Worm (Caenorhabditis elegans): Measurements from ENCODE around the gene nhr-197.

ce11 chrV:15654124-15654523 lies 33.6 kb upstream of the nhr-197 start, which contains the start of gene F53E4.2:
- no peak for TF ChIP-seq sox-2 (GFP tag; IDR thresholded peaks at IDR 0.05)
- TF ChIP-seq elt-2 (tag; optimal IDR thresholded peaks at IDR 0.05) = no peak
- TF ChIP-seq pax-1 (tag; optimal IDR thresholded peaks at IDR 0.05) = no peak
- no peak for TF ChIP-seq tbx-2 (tag; optimal IDR thresholded peaks at IDR 0.05)
- no peak for TF ChIP-seq nhr-11 (tag; optimal IDR thresholded peaks at IDR 0.05)
- TF ChIP-seq nfya-1 (tag; optimal IDR thresholded peaks at IDR 0.05) = no peak
- TF ChIP-seq ceh-9 (tag; optimal IDR thresholded peaks at IDR 0.05) = no peak
- no peak for TF ChIP-seq mec-3 (tag; optimal IDR thresholded peaks at IDR 0.05; ENCODE audit: borderline replicate concordance)
- TF ChIP-seq ceh-14 (tag; optimal IDR thresholded peaks at IDR 0.05) = no peak
